Fruit fly (Drosophila melanogaster) whole organism, embryonic: ENCODE data around the gene CG13313.

ENCODE experiments used
- Atf-2 ChIP-seq: fragments of 200-800 bp; sonication (Bioruptor generic); optimal IDR thresholded peaks from 2 replicates; lab custom pipeline; 2016; ENCODE audit warnings: missing biosample characterization, missing genetic modification characterization
- Bgb ChIP-seq: fragments of 200-800 bp; sonication (Bioruptor generic); IDR thresholded peaks from 2 replicates; pipeline ENCODE4 v1.3.6; 2022; ENCODE audit warnings: missing biosample characterization, missing genetic modification characterization; ENCODE audit not compliant: partially characterized antibody
- CG11093 ChIP-seq: fragments of 200-800 bp; sonication (Bioruptor generic); IDR thresholded peaks from 3 replicates; pipeline ENCODE4 v1.3.6; 2022; ENCODE audit warnings: missing biosample characterization, missing genetic modification characterization
- CG11398 ChIP-seq: fragments of 200-800 bp; sonication (Bioruptor generic); optimal IDR thresholded peaks from 2 replicates; lab custom pipeline; 2016; ENCODE audit warnings: missing biosample characterization, missing genetic modification characterization
- CG12104 ChIP-seq: fragments of 200-800 bp; sonication (Bioruptor generic); optimal IDR thresholded peaks from 3 replicates; lab custom pipeline; 2016; ENCODE audit warnings: missing biosample characterization, missing genetic modification characterization
- CG12219 ChIP-seq: fragments of 200-800 bp; sonication (Bioruptor generic); optimal IDR thresholded peaks from 3 replicates; lab custom pipeline; 2018; ENCODE audit warnings: missing biosample characterization, mild to moderate bottlenecking, missing genetic modification characterization
- CG13894 ChIP-seq: fragments of 200-800 bp; sonication (Bioruptor generic); optimal IDR thresholded peaks from 3 replicates; lab custom pipeline; 2018; ENCODE audit warnings: missing biosample characterization, mild to moderate bottlenecking, missing genetic modification characterization, moderate library complexity
- CG14710 ChIP-seq: fragments of 200-800 bp; sonication (Bioruptor generic); optimal IDR thresholded peaks from 3 replicates; lab custom pipeline; 2019; ENCODE audit warnings: missing biosample characterization, mild to moderate bottlenecking, missing genetic modification characterization, moderate library complexity
- CG15601 ChIP-seq: fragments of 200-800 bp; sonication (Bioruptor generic); optimal IDR thresholded peaks from 3 replicates; lab custom pipeline; 2019; ENCODE audit warnings: missing biosample characterization, mild to moderate bottlenecking, missing genetic modification characterization, moderate library complexity
- CG17612 ChIP-seq: fragments of 200-800 bp; sonication (Bioruptor generic); IDR thresholded peaks from 2 replicates; pipeline ENCODE4 v1.3.6; 2022; ENCODE audit warnings: missing biosample characterization, missing genetic modification characterization
- CG17829 ChIP-seq: fragments of 200-800 bp; optimal IDR thresholded peaks from 2 replicates; lab custom pipeline; 2019; ENCODE audit warnings: missing biosample characterization, mild to moderate bottlenecking, missing genetic modification characterization, moderate library complexity
- CG1832 ChIP-seq: fragments of 200-800 bp; sonication (Bioruptor generic); optimal IDR thresholded peaks from 2 replicates; lab custom pipeline; 2017; ENCODE audit warnings: missing biosample characterization, mild to moderate bottlenecking, missing genetic modification characterization, inconsistent platforms
- CG2712 ChIP-seq: fragments of 200-800 bp; optimal IDR thresholded peaks from 3 replicates; lab custom pipeline; 2019; ENCODE audit warnings: missing biosample characterization, mild to moderate bottlenecking, missing genetic modification characterization, moderate library complexity
- CG30431 ChIP-seq: fragments of 200-800 bp; sonication (Bioruptor generic); optimal IDR thresholded peaks from 2 replicates; lab custom pipeline; 2017; ENCODE audit warnings: missing biosample characterization, missing genetic modification characterization
- CG3065 ChIP-seq: fragments of 200-800 bp; sonication (Bioruptor generic); optimal IDR thresholded peaks from 2 replicates; lab custom pipeline; 2016; ENCODE audit warnings: missing biosample characterization, missing genetic modification characterization
- CG33557 ChIP-seq: fragments of 200-800 bp; sonication (Bioruptor generic); optimal IDR thresholded peaks from 2 replicates; lab custom pipeline; 2019; ENCODE audit warnings: missing biosample characterization, mild to moderate bottlenecking, missing genetic modification characterization, moderate library complexity
- CG34376 ChIP-seq: fragments of 200-800 bp; sonication (Bioruptor generic); optimal IDR thresholded peaks from 2 replicates; lab custom pipeline; 2018; ENCODE audit warnings: missing biosample characterization, mild to moderate bottlenecking, missing genetic modification characterization
- CG3847 ChIP-seq: fragments of 200-800 bp; sonication (Bioruptor generic); IDR thresholded peaks from 2 replicates; pipeline ENCODE4 v1.3.6; 2022; ENCODE audit warnings: missing biosample characterization, missing genetic modification characterization
- CG4282 ChIP-seq: fragments of 200-800 bp; sonication (Bioruptor generic); optimal IDR thresholded peaks from 2 replicates; lab custom pipeline; 2016; ENCODE audit warnings: missing biosample characterization, missing genetic modification characterization
- CG6175 ChIP-seq: fragments of 200-800 bp; sonication (Bioruptor generic); IDR thresholded peaks from 3 replicates; pipeline ENCODE4 v1.3.6; 2022; ENCODE audit warnings: missing biosample characterization, missing genetic modification characterization
- CG7786 ChIP-seq: fragments of 200-800 bp; sonication (Bioruptor generic); optimal IDR thresholded peaks from 2 replicates; lab custom pipeline; 2016; ENCODE audit warnings: missing biosample characterization, missing genetic modification characterization
- CHES-1-like ChIP-seq: fragments of 200-800 bp; sonication (Bioruptor generic); optimal IDR thresholded peaks from 2 replicates; lab custom pipeline; 2016; ENCODE audit warnings: missing biosample characterization, missing genetic modification characterization
- D19A ChIP-seq: fragments of 200-800 bp; optimal IDR thresholded peaks from 3 replicates; lab custom pipeline; 2019; ENCODE audit warnings: missing biosample characterization, mild to moderate bottlenecking, missing genetic modification characterization, moderate library complexity
- Dad ChIP-seq: fragments of 200-800 bp; sonication (Bioruptor generic); optimal IDR thresholded peaks from 3 replicates; lab custom pipeline; 2016; ENCODE audit warnings: missing biosample characterization, missing genetic modification characterization
- E2f1 ChIP-seq: fragments of 200-800 bp; sonication (Bioruptor generic); IDR thresholded peaks from 2 replicates; pipeline ENCODE4 v1.3.6; 2022; ENCODE audit warnings: missing biosample characterization, missing genetic modification characterization
- HLHmδ ChIP-seq: fragments of 200-800 bp; sonication (Bioruptor generic); optimal IDR thresholded peaks from 2 replicates; lab custom pipeline; 2018; ENCODE audit warnings: missing biosample characterization, mild to moderate bottlenecking, missing genetic modification characterization, moderate library complexity
- HmgD ChIP-seq: fragments of 200-800 bp; sonication (Bioruptor generic); optimal IDR thresholded peaks from 3 replicates; lab custom pipeline; 2016; ENCODE audit warnings: missing biosample characterization, missing genetic modification characterization
- NFAT ChIP-seq: fragments of 200-800 bp; sonication (Bioruptor generic); IDR thresholded peaks from 2 replicates; pipeline ENCODE4 v1.3.6; 2022; ENCODE audit warnings: missing biosample characterization, missing genetic modification characterization
- Nf-YC ChIP-seq: fragments of 200-800 bp; optimal IDR thresholded peaks from 3 replicates; lab custom pipeline; 2019; ENCODE audit warnings: missing biosample characterization, mild to moderate bottlenecking, missing genetic modification characterization, moderate library complexity
- Side ChIP-seq: fragments of 200-800 bp; sonication (Bioruptor generic); optimal IDR thresholded peaks from 2 replicates; lab custom pipeline; 2016; ENCODE audit warnings: missing biosample characterization, missing genetic modification characterization
- Sry-β ChIP-seq: fragments of 200-800 bp; sonication (Bioruptor generic); optimal IDR thresholded peaks from 2 replicates; lab custom pipeline; 2018; ENCODE audit warnings: missing biosample characterization, mild to moderate bottlenecking, missing genetic modification characterization, moderate library complexity
- Trl ChIP-seq, 3 experiments: fragments of >200 bp in 2 of 3; fragments of 200-800 bp in 1 of 3; sonication (Bioruptor generic) in 1 of 3; optimal IDR thresholded peaks; 2 replicates in 1 of 3; 3 replicates in 2 of 3; lab custom pipeline; 2016 to 2017; ENCODE audit warnings: missing biosample characterization in 1 of 3, missing genetic modification characterization in 1 of 3
- ase ChIP-seq: fragments of 200-800 bp; sonication (Bioruptor generic); IDR thresholded peaks from 3 replicates; pipeline ENCODE4 v1.3.6; 2022; ENCODE audit warnings: missing biosample characterization, missing genetic modification characterization
- btn ChIP-seq: fragments of 200-800 bp; sonication (Bioruptor generic); optimal IDR thresholded peaks from 2 replicates; lab custom pipeline; 2016; ENCODE audit warnings: missing biosample characterization, missing genetic modification characterization
- cas ChIP-seq: fragments of 200-800 bp; sonication (Bioruptor generic); IDR thresholded peaks from 2 replicates; pipeline ENCODE4 v1.3.6; 2022; ENCODE audit warnings: missing biosample characterization, missing genetic modification characterization
- dan ChIP-seq: fragments of 200-800 bp; sonication (Bioruptor generic); IDR thresholded peaks from 2 replicates; pipeline ENCODE4 v1.3.6; 2022; ENCODE audit warnings: missing biosample characterization, missing genetic modification characterization
- dati ChIP-seq: fragments of 200-800 bp; sonication (Bioruptor generic); IDR thresholded peaks from 2 replicates; pipeline ENCODE4 v1.3.6; 2022; ENCODE audit warnings: missing biosample characterization, missing genetic modification characterization
- dysf ChIP-seq: fragments of 200-800 bp; sonication (Bioruptor generic); IDR thresholded peaks from 3 replicates; pipeline ENCODE4 v1.3.6; 2022; ENCODE audit warnings: missing biosample characterization, missing genetic modification characterization
- gcm ChIP-seq: fragments of 200-800 bp; sonication (Bioruptor generic); optimal IDR thresholded peaks from 2 replicates; lab custom pipeline; 2019; ENCODE audit warnings: missing biosample characterization, mild to moderate bottlenecking, missing genetic modification characterization, moderate library complexity
- gsb ChIP-seq: fragments of 200-800 bp; sonication (Bioruptor generic); IDR thresholded peaks from 2 replicates; pipeline ENCODE4 v1.3.6; 2022; ENCODE audit warnings: missing biosample characterization, missing genetic modification characterization
- ken ChIP-seq: fragments of 200-800 bp; sonication (Bioruptor generic); IDR thresholded peaks from 3 replicates; pipeline ENCODE4 v1.3.6; 2022; ENCODE audit warnings: missing biosample characterization, missing genetic modification characterization
- nau ChIP-seq: fragments of 200-800 bp; sonication (Bioruptor generic); optimal IDR thresholded peaks from 3 replicates; lab custom pipeline; 2017; ENCODE audit warnings: missing biosample characterization, mild to moderate bottlenecking, missing genetic modification characterization, missing genetic modification reagents
- nerfin-1 ChIP-seq: fragments of 200-800 bp; sonication (Bioruptor generic); optimal IDR thresholded peaks from 3 replicates; lab custom pipeline; 2019; ENCODE audit warnings: missing biosample characterization, mild to moderate bottlenecking, missing genetic modification characterization, moderate library complexity
- nmo ChIP-seq: fragments of 200-800 bp; sonication (Bioruptor generic); optimal IDR thresholded peaks from 2 replicates; lab custom pipeline; 2018; ENCODE audit warnings: missing biosample characterization, mild to moderate bottlenecking, missing genetic modification characterization, moderate library complexity
- slou ChIP-seq: fragments of 200-800 bp; sonication (Bioruptor generic); optimal IDR thresholded peaks from 3 replicates; lab custom pipeline; 2016; ENCODE audit warnings: missing biosample characterization, missing genetic modification characterization
- tna ChIP-seq: fragments of 200-800 bp; sonication (Bioruptor generic); IDR thresholded peaks from 2 replicates; pipeline ENCODE4 v1.3.6; 2022; ENCODE audit warnings: missing biosample characterization, missing genetic modification characterization; ENCODE audit not compliant: partially characterized antibody
- toy ChIP-seq: fragments of 200-800 bp; sonication (Bioruptor generic); IDR thresholded peaks from 2 replicates; pipeline ENCODE4 v1.3.6; 2022; ENCODE audit warnings: missing biosample characterization, missing genetic modification characterization
- tup ChIP-seq: fragments of 200-800 bp; sonication (Bioruptor generic); optimal IDR thresholded peaks from 2 replicates; lab custom pipeline; 2016; ENCODE audit warnings: missing biosample characterization, mild to moderate bottlenecking, missing genetic modification characterization, moderate library complexity
- tx ChIP-seq: fragments of 200-800 bp; sonication (Bioruptor generic); optimal IDR thresholded peaks from 2 replicates; lab custom pipeline; 2016; ENCODE audit warnings: missing biosample characterization, missing genetic modification characterization
- wor ChIP-seq: fragments of 200-800 bp; sonication (Bioruptor generic); IDR thresholded peaks from 2 replicates; pipeline ENCODE4 v1.3.6; 2022; ENCODE audit warnings: missing biosample characterization, missing genetic modification characterization

The CG13313 gene

DNA sequence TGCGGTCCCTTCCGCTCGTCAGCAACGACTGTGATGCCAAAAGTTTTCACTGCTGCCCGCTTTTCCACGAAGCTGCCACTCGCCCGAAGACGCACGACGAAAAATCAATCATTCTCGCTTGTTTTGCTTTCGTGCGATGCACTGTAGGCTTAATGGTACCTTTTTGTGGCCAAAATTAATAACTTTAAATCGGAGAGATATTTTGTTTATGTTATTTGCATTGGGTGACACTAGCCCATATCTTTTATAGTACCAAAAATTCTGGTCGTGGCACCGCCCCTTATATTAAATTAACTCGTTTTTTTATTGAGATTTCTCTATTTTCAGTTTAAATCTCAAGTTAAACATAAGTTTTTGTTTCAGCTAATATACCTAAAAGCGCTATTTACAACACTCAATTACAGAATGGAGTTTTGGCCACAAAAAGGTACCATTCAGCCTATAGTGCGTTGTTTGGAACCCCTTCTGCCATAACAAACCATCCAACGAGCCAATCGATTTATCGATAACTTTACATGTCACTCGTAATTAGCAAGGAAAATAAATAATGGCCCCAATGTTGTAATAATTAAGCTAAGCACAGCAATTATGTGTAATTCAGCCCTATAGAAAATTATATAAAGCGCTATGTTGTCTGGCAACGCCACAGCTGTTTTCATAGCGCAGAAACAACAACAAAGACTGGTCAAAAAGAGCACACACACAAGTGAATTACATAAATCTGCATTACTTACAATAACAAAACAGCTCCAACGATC is 5.3 kb upstream of the CG13313 start (continued):
- TF ChIP-seq CG34376 (GFP tag; lab: Kevin White, UChicago) (peak; percentile 78), CG2712 (tag; lab: Kevin White, UChicago) (peak; percentile 72), CG14710 (peak; percentile 44), btn (no peak), CG17829 (peak; percentile 71), Side (GFP tag; lab: Kevin White, UChicago) (peak; percentile 16), CG7786 (GFP tag; lab: Kevin White, UChicago) (peak; percentile 36), gcm (GFP tag; lab: Kevin White, UChicago) (peak; percentile 60), CG4282 (GFP tag; lab: Kevin White, UChicago) (no peak), ken (0 out of 3 replicates have a peak, but pooled peaks have one; percentile 21), HmgD (GFP tag; lab: Kevin White, UChicago) (no peak), CG12104 (GFP tag; lab: Kevin White, UChicago) (peak; percentile 28), Dad (no peak), tx (peak; percentile 50), nerfin-1 (tag; lab: Kevin White, UChicago) (peak; percentile 47), ase (GFP tag; lab: Robert Waterston, UW) (no peak), CG3847 (GFP tag; lab: Robert Waterston, UW) (no peak), toy (GFP tag; lab: Robert Waterston, UW) (no peak), slou (GFP tag; lab: Kevin White, UChicago) (no peak), CG15601 (peak; percentile 40), nmo (GFP tag; lab: Kevin White, UChicago) (peak; percentile 76), CG11093 (GFP tag; lab: Robert Waterston, UW) (0 out of 3 replicates have a peak, but pooled peaks have one; percentile 47), dysf (GFP tag; lab: Robert Waterston, UW) (peak; percentile 72), CG17612 (GFP tag; lab: Robert Waterston, UW) (no peak), CG3065 (GFP tag; lab: Kevin White, UChicago) (no peak), CG30431 (GFP tag; lab: Kevin White, UChicago) (peak; percentile 9), E2f1 (GFP tag; lab: Robert Waterston, UW) (no peak), tna (GFP tag; lab: Robert Waterston, UW) (no peak), CG12219 (GFP tag; lab: Kevin White, UChicago) (peak; percentile 56), gsb (no peak), Nf-YC (tag; lab: Kevin White, UChicago) (peak; percentile 73), CG6175 (no peak), CG11398 (no peak), CHES-1-like (GFP tag; lab: Kevin White, UChicago) (no peak), CG1832 (GFP tag; lab: Kevin White, UChicago) (no peak), NFAT (GFP tag; lab: Robert Waterston, UW) (no peak), cas (GFP tag; lab: Robert Waterston, UW) (no peak), dati (no peak), wor (GFP tag; lab: Robert Waterston, UW) (no peak), tup (peak; percentile 4), Sry-β (GFP tag; lab: Kevin White, UChicago) (peak; percentile 4), D19A (peak; percentile 75), HLHmδ (GFP tag; lab: Kevin White, UChicago) (no peak), CG13894 (tag; lab: Kevin White, UChicago) (peak; percentile 38), nau (GFP tag; lab: Kevin White, UChicago) (peak; percentile 60), Bgb (peak; percentile 53), dan (GFP tag; lab: Robert Waterston, UW) (no peak), CG33557 (GFP tag; lab: Kevin White, UChicago) (peak; percentile 16), Trl (optimal IDR thresholded peaks at IDR 0.05; lab: Kevin White, UChicago) (no peak), Trl (GFP tag; optimal IDR thresholded peaks at IDR 0.05; lab: Kevin White, UChicago) (peak; percentile 22), Atf-2 (no peak)
